Worm (Caenorhabditis elegans) whole organism, young adult: ENCODE data around the gene C48B4.6.

ENCODE experiments used
- F52B5.7 ChIP-seq: sonication (generic microtip); optimal IDR thresholded peaks from 2 replicates; lab custom pipeline; 2016; ENCODE audit warnings: mild to moderate bottlenecking, missing genetic modification characterization, missing compliant biosample characterization
- lin-35 ChIP-seq, 3 experiments: fragments of 150-350 bp in 2 of 3; sonication (generic microtip) in 1 of 3; optimal IDR thresholded peaks; 2 replicates each; lab custom pipeline; 2014 to 2018; ENCODE audit warnings: missing biosample characterization in 3 of 3, missing genetic modification characterization in 3 of 3, missing genetic modification reagents in 3 of 3
- snpc-4 ChIP-seq, 5 experiments: fragments of 150-350 bp in 1 of 5; sonication (generic microtip) in 4 of 5; optimal IDR thresholded peaks; 2 replicates each; lab custom pipeline; 2014 to 2018; ENCODE audit warnings: missing genetic modification characterization in 5 of 5, missing biosample characterization in 3 of 5, antibody characterized with exemption in 2 of 5, mild to moderate bottlenecking in 2 of 5, missing compliant biosample characterization in 2 of 5, missing genotype in 2 of 5, moderate library complexity in 2 of 5, missing genetic modification reagents in 1 of 5
- tbp1 ChIP-seq: fragments of 200-800 bp; sonication (Bioruptor generic); optimal IDR thresholded peaks from 2 replicates; lab custom pipeline; 2018; ENCODE audit warnings: mild to moderate bottlenecking, missing genetic modification characterization, missing compliant biosample characterization
- unc-130 ChIP-seq: sonication (generic microtip); optimal IDR thresholded peaks from 2 replicates; lab custom pipeline; 2016; ENCODE audit warnings: missing genetic modification reagents, missing genetic modification characterization, missing compliant biosample characterization

DNA sequence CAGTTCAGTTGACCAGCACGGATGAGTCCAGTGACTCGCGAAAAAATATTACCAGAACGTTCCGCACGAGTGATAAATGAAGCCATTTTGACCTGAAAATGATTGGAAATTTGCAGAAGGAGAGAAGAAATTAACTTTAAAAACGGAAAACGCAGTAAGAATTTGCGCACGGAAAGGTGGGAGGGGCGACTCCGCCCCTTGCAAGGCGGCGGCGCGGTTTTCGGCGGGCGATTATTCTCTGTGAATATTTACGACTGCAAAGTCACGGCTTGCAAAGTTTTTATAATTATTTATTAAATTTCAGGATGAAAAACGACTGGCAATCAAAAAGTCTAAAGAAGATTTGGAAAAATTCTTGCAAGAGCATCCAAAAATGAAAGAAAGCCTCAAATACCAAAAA is 34.8 kb downstream of the C48B4.6 start, which contains the start of gene mrps-23:
- TF ChIP-seq tbp1 (GFP tag; lab: Kevin White, UChicago) = no peak
- TF ChIP-seq lin-35 (GFP tag; optimal IDR thresholded peaks at IDR 0.05; lab: Kevin White, UChicago) = no peak
- TF ChIP-seq F52B5.7 (tag; lab: Kevin White, UChicago) = no peak
- no peak for TF ChIP-seq snpc-4 (GFP tag; optimal IDR thresholded peaks at IDR 0.05; lab: Kevin White, UChicago)
- TF ChIP-seq snpc-4 (tag; optimal IDR thresholded peaks at IDR 0.05; lab: Kevin White, UChicago) = no peak
- TF ChIP-seq unc-130 (GFP tag; lab: Kevin White, UChicago) = no peak
